Worm (Caenorhabditis elegans) whole organism, young adult: Measurements from ENCODE around the gene E02C12.9.

Experiments used
- B0019.2 ChIP-seq: fragments of 200-800 bp; sonication (Bioruptor generic); conservative IDR thresholded peaks from 2 replicates; pipeline ENCODE4 v1.3.6; 2022; ENCODE audit warnings: missing genetic modification reagents, missing genetic modification characterization, missing compliant biosample characterization
- B0336.3 ChIP-seq: fragments of 200-800 bp; sonication (Bioruptor generic); IDR thresholded peaks from 2 replicates; pipeline ENCODE4 v1.3.6; 2022; ENCODE audit warnings: missing genetic modification characterization, missing compliant biosample characterization
- C06A6.2 ChIP-seq: fragments of 200-800 bp; sonication (Bioruptor generic); conservative IDR thresholded peaks from 2 replicates; pipeline ENCODE4 v1.3.6; 2022; ENCODE audit warnings: missing genetic modification characterization, missing compliant biosample characterization
- F10E7.11 ChIP-seq: sonication (generic microtip); optimal IDR thresholded peaks from 2 replicates; lab custom pipeline; 2017; ENCODE audit warnings: mild to moderate bottlenecking, missing genetic modification characterization, moderate library complexity, missing compliant biosample characterization
- F22D6.2 ChIP-seq: sonication (generic microtip); optimal IDR thresholded peaks from 2 replicates; lab custom pipeline; 2016; ENCODE audit warnings: mild to moderate bottlenecking, missing genetic modification characterization, missing compliant biosample characterization
- F39B2.1 ChIP-seq: fragments of 200-800 bp; sonication (Bioruptor generic); IDR thresholded peaks from 2 replicates; pipeline ENCODE4 v1.3.6; 2022; ENCODE audit warnings: missing genetic modification reagents, missing genetic modification characterization, missing compliant biosample characterization
- F57A8.1 ChIP-seq: fragments of 200-800 bp; sonication (Bioruptor generic); optimal IDR thresholded peaks from 2 replicates; lab custom pipeline; 2018; ENCODE audit warnings: mild to moderate bottlenecking, missing genetic modification characterization, moderate library complexity, missing compliant biosample characterization
- K11D2.4 ChIP-seq: fragments of 200-800 bp; sonication (Bioruptor generic); IDR thresholded peaks from 2 replicates; pipeline ENCODE4 v1.3.6; 2022; ENCODE audit warnings: missing genetic modification reagents, missing genetic modification characterization, missing compliant biosample characterization
- K12H6.12 ChIP-seq: fragments of 200-800 bp; sonication (Bioruptor generic); optimal IDR thresholded peaks from 2 replicates; lab custom pipeline; 2018; ENCODE audit warnings: mild to moderate bottlenecking, missing genetic modification characterization, missing compliant biosample characterization
- Y95B8A.8 ChIP-seq: fragments of 200-800 bp; sonication (Bioruptor generic); IDR thresholded peaks from 2 replicates; pipeline ENCODE4 v1.3.6; 2022; ENCODE audit warnings: missing genetic modification reagents, missing genetic modification characterization, missing compliant biosample characterization
- akir-1 ChIP-seq: fragments of 200-800 bp; sonication (Bioruptor generic); optimal IDR thresholded peaks from 2 replicates; lab custom pipeline; 2018; ENCODE audit warnings: mild to moderate bottlenecking, missing genetic modification characterization, moderate library complexity, missing compliant biosample characterization
- aptf-2 ChIP-seq: fragments of 200-800 bp; sonication (Bioruptor generic); conservative IDR thresholded peaks from 2 replicates; pipeline ENCODE4 v1.3.6; 2022; ENCODE audit warnings: missing genetic modification reagents, missing genetic modification characterization, missing compliant biosample characterization
- aptf-3 ChIP-seq: fragments of 200-800 bp; sonication (Bioruptor generic); IDR thresholded peaks from 2 replicates; pipeline ENCODE4 v1.3.6; 2022; ENCODE audit warnings: missing genetic modification characterization, missing compliant biosample characterization
- athp-1 ChIP-seq: sonication (generic microtip); optimal IDR thresholded peaks from 2 replicates; lab custom pipeline; 2017; ENCODE audit warnings: mild to moderate bottlenecking, missing genetic modification characterization, missing compliant biosample characterization
- cebp-2 ChIP-seq: fragments of 200-800 bp; sonication (Bioruptor generic); IDR thresholded peaks from 2 replicates; pipeline ENCODE4 v1.3.6; 2022; ENCODE audit warnings: missing genetic modification characterization, missing compliant biosample characterization
- ceh-27 ChIP-seq: fragments of 200-800 bp; sonication (Bioruptor generic); optimal IDR thresholded peaks from 2 replicates; lab custom pipeline; 2018; ENCODE audit warnings: mild to moderate bottlenecking, missing genetic modification characterization, moderate library complexity, missing compliant biosample characterization
- dox-1 ChIP-seq: fragments of 200-800 bp; sonication (Bioruptor generic); IDR thresholded peaks from 2 replicates; pipeline ENCODE4 v1.3.6; 2022; ENCODE audit warnings: missing genetic modification reagents, missing genetic modification characterization, missing compliant biosample characterization
- dpff-1 ChIP-seq: sonication (generic microtip); optimal IDR thresholded peaks from 2 replicates; lab custom pipeline; 2017; ENCODE audit warnings: mild to moderate bottlenecking, missing genetic modification characterization, missing compliant biosample characterization
- ets-4 ChIP-seq: fragments of 200-800 bp; sonication (Bioruptor generic); optimal IDR thresholded peaks from 2 replicates; lab custom pipeline; 2018; ENCODE audit warnings: mild to moderate bottlenecking, missing genetic modification characterization, missing compliant biosample characterization
- let-607 ChIP-seq, 2 experiments: fragments of 200-800 bp in 1 of 2; sonication (Bioruptor generic) in 1 of 2; sonication (generic microtip) in 1 of 2; optimal IDR thresholded peaks; 2 replicates each; lab custom pipeline; 2016 to 2018; ENCODE audit warnings: mild to moderate bottlenecking in 2 of 2, missing compliant biosample characterization in 2 of 2, missing genetic modification characterization in 2 of 2, moderate library complexity in 2 of 2, missing genotype in 1 of 2
- lin-54 ChIP-seq: fragments of 200-800 bp; sonication (Bioruptor generic); optimal IDR thresholded peaks from 2 replicates; lab custom pipeline; 2018; ENCODE audit warnings: mild to moderate bottlenecking, missing genetic modification characterization, missing compliant biosample characterization
- madf-10 ChIP-seq: sonication (generic microtip); optimal IDR thresholded peaks from 2 replicates; lab custom pipeline; 2016; ENCODE audit warnings: mild to moderate bottlenecking, missing genetic modification characterization, missing compliant biosample characterization
- madf-6 ChIP-seq: fragments of 200-800 bp; sonication (Bioruptor generic); IDR thresholded peaks from 2 replicates; pipeline ENCODE4 v1.3.6; 2022; ENCODE audit warnings: missing genetic modification reagents, missing genetic modification characterization, missing compliant biosample characterization
- nfya-2 ChIP-seq: fragments of 200-800 bp; sonication (Bioruptor generic); IDR thresholded peaks from 2 replicates; pipeline ENCODE4 v1.3.6; 2022; ENCODE audit warnings: missing genetic modification reagents, missing genetic modification characterization, missing compliant biosample characterization
- nhr-120 ChIP-seq: fragments of 200-800 bp; sonication (Bioruptor generic); IDR thresholded peaks from 2 replicates; pipeline ENCODE4 v1.3.6; 2022; ENCODE audit warnings: missing genetic modification characterization, missing compliant biosample characterization
- nhr-27 ChIP-seq: fragments of 200-800 bp; sonication (Bioruptor generic); optimal IDR thresholded peaks from 2 replicates; lab custom pipeline; 2018; ENCODE audit warnings: mild to moderate bottlenecking, missing genetic modification characterization, moderate library complexity, missing compliant biosample characterization
- rec-8 ChIP-seq, 2 experiments: sonication (generic microtip); optimal IDR thresholded peaks; 2 replicates each; lab custom pipeline; 2016; ENCODE audit warnings: mild to moderate bottlenecking in 2 of 2, missing genetic modification characterization in 2 of 2, missing genetic modification reagents in 2 of 2, missing genotype in 2 of 2, missing biosample characterization in 1 of 2, missing compliant biosample characterization in 1 of 2, moderate library complexity in 1 of 2
- sea-2 ChIP-seq: fragments of 200-800 bp; sonication (Bioruptor generic); IDR thresholded peaks from 2 replicates; pipeline ENCODE4 v1.3.6; 2022; ENCODE audit warnings: missing genetic modification characterization, missing compliant biosample characterization
- snpc-1.1 ChIP-seq: sonication (generic microtip); optimal IDR thresholded peaks from 2 replicates; lab custom pipeline; 2017; ENCODE audit warnings: missing genetic modification characterization, mild to moderate bottlenecking, missing compliant biosample characterization, antibody characterized with exemption, moderate library complexity, missing genotype, missing genetic modification reagents; ENCODE audit not compliant: insufficient read depth
- snpc-1.3 ChIP-seq: sonication (generic microtip); optimal IDR thresholded peaks from 2 replicates; lab custom pipeline; 2017; ENCODE audit warnings: missing genetic modification characterization, mild to moderate bottlenecking, missing compliant biosample characterization, antibody characterized with exemption, moderate library complexity, missing genotype, missing genetic modification reagents; ENCODE audit not compliant: insufficient read depth
- tbp1 ChIP-seq: fragments of 200-800 bp; sonication (Bioruptor generic); optimal IDR thresholded peaks from 2 replicates; lab custom pipeline; 2018; ENCODE audit warnings: mild to moderate bottlenecking, missing genetic modification characterization, missing compliant biosample characterization
- zfh-2 ChIP-seq: fragments of 200-800 bp; sonication (Bioruptor generic); conservative IDR thresholded peaks from 2 replicates; pipeline ENCODE4 v1.3.6; 2022; ENCODE audit warnings: missing genetic modification reagents, missing genetic modification characterization, missing compliant biosample characterization
- zim-3 ChIP-seq: sonication (generic microtip); optimal IDR thresholded peaks from 2 replicates; lab custom pipeline; 2017; ENCODE audit warnings: mild to moderate bottlenecking, missing genetic modification characterization, moderate library complexity, missing compliant biosample characterization
- ztf-18 ChIP-seq: sonication (generic microtip); optimal IDR thresholded peaks from 2 replicates; lab custom pipeline; 2016; ENCODE audit warnings: missing genotype, mild to moderate bottlenecking, missing genetic modification characterization, missing compliant biosample characterization
- ztf-6 ChIP-seq: fragments of 200-800 bp; sonication (Bioruptor generic); IDR thresholded peaks from 2 replicates; pipeline ENCODE4 v1.3.6; 2022; ENCODE audit warnings: missing genetic modification reagents, missing genetic modification characterization, missing compliant biosample characterization

Gene E02C12.9

DNA sequence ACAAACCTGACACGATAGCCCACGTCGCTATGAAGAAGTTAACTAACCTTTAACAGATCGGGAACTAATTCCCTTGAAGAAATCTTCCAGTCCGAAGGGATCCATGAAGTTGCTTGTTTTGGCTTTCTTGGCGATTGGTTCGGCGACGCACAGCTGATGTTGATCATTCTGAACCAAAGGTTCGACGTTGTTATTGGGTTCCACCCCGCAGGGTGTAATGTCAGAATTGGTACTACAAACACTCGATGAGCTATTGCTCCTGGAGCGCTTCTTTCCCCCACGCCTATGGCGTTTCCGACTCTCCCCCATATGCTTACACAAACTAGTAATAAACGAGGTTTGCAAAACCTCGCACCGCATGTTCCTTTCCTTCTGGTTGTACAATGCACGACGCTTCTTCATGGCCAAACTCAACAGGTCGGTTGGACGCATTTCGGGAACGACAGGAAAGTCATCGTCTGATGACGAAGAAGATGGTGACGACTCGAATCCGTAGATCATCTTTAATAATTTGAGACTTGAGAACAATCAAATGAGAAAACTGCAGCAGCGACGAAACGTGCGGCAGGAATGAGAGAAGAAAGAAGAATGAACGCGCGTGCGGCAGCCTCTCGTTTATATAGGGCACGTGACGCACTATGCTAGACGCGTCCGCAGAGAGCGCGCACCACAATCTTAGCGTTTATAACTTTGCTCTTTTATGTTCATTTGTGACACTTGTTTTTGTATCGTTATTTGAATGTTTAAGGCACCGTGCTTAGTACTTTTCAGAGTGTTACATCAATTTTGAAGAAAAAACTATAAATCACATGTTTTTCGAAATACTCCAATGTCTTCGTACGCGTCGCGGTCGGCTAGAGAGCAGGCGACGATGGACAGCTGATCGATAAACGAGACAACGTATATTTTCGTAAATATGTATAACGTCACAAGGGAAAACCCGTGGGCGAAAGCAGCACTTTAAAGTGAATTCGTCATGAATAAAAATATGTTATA lies 31.4 kb downstream of the E02C12.9 start, which contains the start of gene tos-1 (continued):
- TF ChIP-seq dpff-1 (tag; lab: Kevin White, UChicago), result peak; percentile 71
- TF ChIP-seq let-607 (tag; optimal IDR thresholded peaks at IDR 0.05; lab: Kevin White, UChicago), result peak; percentile 89 to 90
- TF ChIP-seq F22D6.2 (tag; lab: Kevin White, UChicago), result peak; percentile 87
- TF ChIP-seq aptf-2 (GFP tag; lab: Robert Waterston, UW), result 0 out of 2 replicates have a peak, but pooled peaks have one; percentile 42
- peak; percentile 96 for TF ChIP-seq madf-10 (tag; lab: Kevin White, UChicago)
- TF ChIP-seq zim-3 (tag; lab: Kevin White, UChicago), result peak; percentile 85
- peak; percentile 67; the same call in 1 of the 2 replicates for TF ChIP-seq sea-2
- peak; percentile 29 for TF ChIP-seq ets-4 (GFP tag; lab: Kevin White, UChicago)
- TF ChIP-seq dox-1 (GFP tag; lab: Robert Waterston, UW), result peak; percentile 95
- no peak; the same call in 1 of the 2 replicates for TF ChIP-seq cebp-2 (GFP tag; lab: Robert Waterston, UW)
- peak; percentile 91 for TF ChIP-seq ztf-6 (GFP tag; lab: Robert Waterston, UW)
- TF ChIP-seq nfya-2, result no peak
- no peak for TF ChIP-seq snpc-1.1 (tag; lab: Kevin White, UChicago)
- TF ChIP-seq snpc-1.3 (tag; lab: Kevin White, UChicago), result no peak
- TF ChIP-seq F39B2.1 (GFP tag; lab: Robert Waterston, UW), result no peak
- TF ChIP-seq athp-1, result peak; percentile 98
- peak; percentile 95 for TF ChIP-seq ceh-27 (GFP tag; lab: Kevin White, UChicago)
- peak; percentile 82 for TF ChIP-seq nhr-27 (tag; lab: Kevin White, UChicago)
- TF ChIP-seq zfh-2 (GFP tag; lab: Robert Waterston, UW), result no peak; the same call in 1 of the 2 replicates
- TF ChIP-seq nhr-120, result no peak
- TF ChIP-seq B0336.3 (GFP tag; lab: Robert Waterston, UW), result peak; percentile 91
- peak; percentile 96 for TF ChIP-seq Y95B8A.8 (GFP tag; lab: Robert Waterston, UW)
- peak; percentile 4 for TF ChIP-seq akir-1 (GFP tag; lab: Kevin White, UChicago)
- TF ChIP-seq madf-6 (GFP tag; lab: Robert Waterston, UW), result peak; percentile 46; the same call in 1 of the 2 replicates
- TF ChIP-seq B0019.2, result peak; percentile 60; the same call in 1 of the 2 replicates
- peak; percentile 97 for TF ChIP-seq K11D2.4 (GFP tag; lab: Robert Waterston, UW)
- no peak for TF ChIP-seq F57A8.1 (GFP tag; lab: Kevin White, UChicago)
- TF ChIP-seq ztf-18 (tag; lab: Kevin White, UChicago), result peak; percentile 84
- no peak for TF ChIP-seq rec-8 (tag; optimal IDR thresholded peaks at IDR 0.05; lab: Kevin White, UChicago)
- peak; percentile 95 for TF ChIP-seq C06A6.2 (GFP tag; lab: Robert Waterston, UW)
- TF ChIP-seq aptf-3 (GFP tag; lab: Robert Waterston, UW), result no peak
- TF ChIP-seq K12H6.12 (tag; lab: Kevin White, UChicago), result peak; percentile 99
- TF ChIP-seq tbp1 (GFP tag; lab: Kevin White, UChicago), result peak; percentile 84
- TF ChIP-seq lin-54, result peak; percentile 92
- peak; percentile 56 for TF ChIP-seq F10E7.11 (tag; lab: Kevin White, UChicago)
